Fruit fly (Drosophila melanogaster): ENCODE results near the gene Coprox.

Coprox gene

dm6 chr2L:7009807-7010470, 45.7 kb downstream of the Coprox start, which contains the start of gene uif (continued):
- TF ChIP-seq rib (GFP tag; IDR thresholded peaks at IDR 0.05) (peak; percentile 20; the same call in 1 of the 2 replicates), nom (GFP tag; optimal IDR thresholded peaks at IDR 0.05) (peak; percentile 43), ci (GFP tag; IDR thresholded peaks at IDR 0.05) (no peak), D19A (tag; optimal IDR thresholded peaks at IDR 0.05) (peak; percentile 27), CG1529 (GFP tag; optimal IDR thresholded peaks at IDR 0.05) (no peak), CG13287 (GFP tag; IDR thresholded peaks at IDR 0.05; ENCODE audit: partially characterized antibody) (peak; percentile 17; the same call in 1 of the 2 replicates), oc (tag; optimal IDR thresholded peaks at IDR 0.05) (peak; percentile 76), grn (GFP tag; optimal IDR thresholded peaks at IDR 0.05) (no peak), zf30C (GFP tag; optimal IDR thresholded peaks at IDR 0.05) (peak; percentile 26), cg (GFP tag; optimal IDR thresholded peaks at IDR 0.05) (peak; percentile 73), bbx (GFP tag; IDR thresholded peaks at IDR 0.05; ENCODE audit: partially characterized antibody) (0 out of 2 replicates have a peak, but pooled peaks have one; percentile 26)

- TF ChIP-seq CoRest (tag; optimal IDR thresholded peaks at IDR 0.05), result no peak
- TF ChIP-seq tll (GFP tag; optimal IDR thresholded peaks at IDR 0.05), result peak in 1 of 2 experiments; percentile 81
- TF ChIP-seq kay (GFP tag; optimal IDR thresholded peaks at IDR 0.05), result no peak
- TF ChIP-seq Kr (GFP tag; optimal IDR thresholded peaks at IDR 0.05), result peak; percentile 51
- TF ChIP-seq CG15479 (GFP tag; optimal IDR thresholded peaks at IDR 0.05), result peak; percentile 18
- TF ChIP-seq Hsf (GFP tag; optimal IDR thresholded peaks at IDR 0.05), result no peak
- peak; percentile 68 for TF ChIP-seq zen (tag; optimal IDR thresholded peaks at IDR 0.05)
- TF ChIP-seq cad (GFP tag; optimal IDR thresholded peaks at IDR 0.05), result peak; percentile 80
- no peak for TF ChIP-seq hkb (optimal IDR thresholded peaks at IDR 0.05)
- TF ChIP-seq hkb (GFP tag; IDR thresholded peaks at IDR 0.05), result no peak
These were observed 46.3 kb downstream of the Coprox start for dm6 chr2L:7010513-7010912.

DNA sequence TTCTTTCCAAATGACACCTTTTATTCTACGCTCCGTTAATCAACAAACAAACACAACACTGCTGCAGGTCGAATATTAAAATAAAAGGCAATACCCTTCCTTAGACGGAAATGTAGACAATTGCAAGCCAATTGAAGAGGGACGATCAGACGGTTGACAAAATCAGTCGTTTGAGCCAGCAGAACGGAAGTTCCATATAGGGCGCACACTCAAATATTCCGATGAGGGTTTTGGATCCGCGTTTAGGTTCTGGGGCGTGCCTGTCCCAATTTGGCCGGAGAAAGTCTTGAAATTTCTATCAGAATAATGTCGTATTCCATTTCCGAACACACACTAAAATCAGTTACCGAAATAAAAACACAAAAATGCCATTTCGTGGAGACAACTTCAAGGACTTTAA, 47.7 kb downstream of the Coprox start, which contains the start of gene CG43321:
TSS of gene CG43321 (plus strand) at position 301 of the 400 bp plus-strand sequence.
- no peak for TF ChIP-seq scrt (GFP tag; optimal IDR thresholded peaks at IDR 0.05)
- no peak for TF ChIP-seq CG13894 (tag; optimal IDR thresholded peaks at IDR 0.05)
- no peak for TF ChIP-seq dmrt99B (tag; optimal IDR thresholded peaks at IDR 0.05)
- no peak for TF ChIP-seq zfh1 (GFP tag; IDR thresholded peaks at IDR 0.05)

DNA sequence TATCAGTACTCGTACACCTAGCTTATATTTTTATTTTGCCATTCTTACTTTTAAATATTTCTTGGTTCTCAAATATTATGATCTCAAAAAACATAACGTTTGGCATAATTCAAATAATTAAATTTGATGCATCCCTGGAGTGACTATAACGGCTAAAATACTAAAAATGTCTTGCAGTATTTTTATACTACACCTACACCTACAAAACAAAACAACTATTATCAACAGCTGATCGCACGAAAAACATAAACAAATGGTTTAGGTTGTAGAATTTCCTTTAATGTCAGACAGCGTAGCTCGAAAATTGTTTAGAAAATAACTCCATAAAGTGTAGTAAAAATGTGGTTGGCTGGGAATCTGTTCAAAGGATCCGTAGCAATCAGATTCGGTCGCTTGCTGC, 48.9 kb downstream of the Coprox start, which contains the start of gene CG43322:
TSS of gene CG43322 (plus strand) at position 240 of the 400 bp plus-strand sequence.
- TF ChIP-seq sqz (GFP tag; optimal IDR thresholded peaks at IDR 0.05) (no peak), gsb (GFP tag; IDR thresholded peaks at IDR 0.05) (no peak), ssp (GFP tag; IDR thresholded peaks at IDR 0.05) (no peak), Lpt (GFP tag; optimal IDR thresholded peaks at IDR 0.05) (no peak), MBD-R2 (GFP tag; IDR thresholded peaks at IDR 0.05) (peak; percentile 56; the same call in 1 of the 2 replicates), CG33557 (GFP tag; optimal IDR thresholded peaks at IDR 0.05) (no peak), Doc3 (GFP tag; IDR thresholded peaks at IDR 0.05; ENCODE audit: partially characterized antibody) (0 out of 3 replicates have a peak, but pooled peaks have one; percentile 17), CG31388 (GFP tag; optimal IDR thresholded peaks at IDR 0.05) (no peak), CG14710 (tag; optimal IDR thresholded peaks at IDR 0.05) (peak; percentile 6), CG7928 (GFP tag; optimal IDR thresholded peaks at IDR 0.05) (peak; percentile 88), Dp (GFP tag; optimal IDR thresholded peaks at IDR 0.05) (peak; percentile 35), Bdp1 (GFP tag; optimal IDR thresholded peaks at IDR 0.05) (no peak), crp (GFP tag; optimal IDR thresholded peaks at IDR 0.05) (peak; percentile 2 to 85), ttk (GFP tag; IDR thresholded peaks at IDR 0.05) (no peak), fd3F (GFP tag; optimal IDR thresholded peaks at IDR 0.05) (no peak), Sry-β (GFP tag; optimal IDR thresholded peaks at IDR 0.05) (no peak), Fer2 (tag; optimal IDR thresholded peaks at IDR 0.05) (no peak), en (GFP tag; optimal IDR thresholded peaks at IDR 0.05) (no peak), gfzf (GFP tag; optimal IDR thresholded peaks at IDR 0.05) (peak; percentile 32), stwl (tag; optimal IDR thresholded peaks at IDR 0.05) (peak; percentile 45), CG6854 (GFP tag; optimal IDR thresholded peaks at IDR 0.05) (no peak)
